Fruit fly (Drosophila melanogaster): ENCODE data around the gene CG9368.

CG9368 gene

DNA sequence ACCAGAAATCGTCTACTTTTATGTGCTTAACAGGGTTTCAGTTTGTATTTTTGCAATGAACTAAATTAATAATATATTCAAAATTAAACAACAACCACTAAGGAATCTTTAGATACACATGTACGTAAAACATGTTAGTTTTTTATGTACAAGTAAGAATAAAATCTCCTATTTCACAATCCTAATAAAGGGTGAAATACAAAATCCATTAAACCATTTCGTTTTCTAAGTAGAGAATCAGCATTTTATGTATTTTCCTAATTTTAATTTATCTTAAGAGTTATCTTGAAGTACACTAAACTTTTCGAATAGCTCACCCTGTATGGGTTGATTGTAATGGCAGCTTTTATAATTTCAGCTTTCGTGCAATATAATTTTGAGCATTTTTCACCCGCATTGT lies 39.7 kb upstream of the CG9368 start (continued):
- no peak for TF ChIP-seq CG13624 (GFP tag; optimal IDR thresholded peaks at IDR 0.05)
- no peak for TF ChIP-seq en (GFP tag; optimal IDR thresholded peaks at IDR 0.05)
- TF ChIP-seq Rx (GFP tag; IDR thresholded peaks at IDR 0.05), result no peak
- TF ChIP-seq CG1603 (tag; optimal IDR thresholded peaks at IDR 0.05), result no peak
- TF ChIP-seq Eip74EF (GFP tag; optimal IDR thresholded peaks at IDR 0.05), result no peak
- TF ChIP-seq wdn (GFP tag; IDR thresholded peaks at IDR 0.05), result no peak
- no peak for TF ChIP-seq nom (GFP tag; optimal IDR thresholded peaks at IDR 0.05)
- TF ChIP-seq dm (GFP tag; optimal IDR thresholded peaks at IDR 0.05), result no peak
- no peak for TF ChIP-seq Max (GFP tag; optimal IDR thresholded peaks at IDR 0.05)
- no peak for TF ChIP-seq hb (GFP tag; IDR thresholded peaks at IDR 0.05; ENCODE audit: partially characterized antibody)
- TF ChIP-seq CG8359 (GFP tag; optimal IDR thresholded peaks at IDR 0.05; ENCODE audit: borderline replicate concordance), result no peak
- no peak for TF ChIP-seq E2f2 (GFP tag; IDR thresholded peaks at IDR 0.05)
- no peak for TF ChIP-seq CG3163 (GFP tag; optimal IDR thresholded peaks at IDR 0.05)
- TF ChIP-seq Six4 (GFP tag; optimal IDR thresholded peaks at IDR 0.05), result no peak
- peak; percentile 63 for TF ChIP-seq CG10147 (GFP tag; optimal IDR thresholded peaks at IDR 0.05)
- TF ChIP-seq nau (GFP tag; optimal IDR thresholded peaks at IDR 0.05), result no peak
- no peak for TF ChIP-seq rib (GFP tag; IDR thresholded peaks at IDR 0.05)
- TF ChIP-seq unc-4 (GFP tag; IDR thresholded peaks at IDR 0.05; ENCODE audit: partially characterized antibody), result no peak
- TF ChIP-seq vnd (GFP tag; IDR thresholded peaks at IDR 0.05; ENCODE audit: partially characterized antibody), result no peak
- no peak for TF ChIP-seq tup (GFP tag; optimal IDR thresholded peaks at IDR 0.05)
- TF ChIP-seq btn (GFP tag; optimal IDR thresholded peaks at IDR 0.05), result no peak
- TF ChIP-seq CG8765 (GFP tag; IDR thresholded peaks at IDR 0.05), result no peak
- TF ChIP-seq zen2 (GFP tag; IDR thresholded peaks at IDR 0.05; ENCODE audit: partially characterized antibody), result no peak
- TF ChIP-seq CG10565 (GFP tag; optimal IDR thresholded peaks at IDR 0.05), result no peak
- no peak for TF ChIP-seq crp (GFP tag; optimal IDR thresholded peaks at IDR 0.05)
- no peak for TF ChIP-seq bsh (GFP tag; optimal IDR thresholded peaks at IDR 0.05)
- TF ChIP-seq nerfin-1 (tag; optimal IDR thresholded peaks at IDR 0.05), result no peak
- TF ChIP-seq fd3F (GFP tag; optimal IDR thresholded peaks at IDR 0.05), result no peak
- no peak for TF ChIP-seq Jarid2 (GFP tag; optimal IDR thresholded peaks at IDR 0.05)
- no peak for TF ChIP-seq CG11695 (GFP tag; IDR thresholded peaks at IDR 0.05)
- no peak for TF ChIP-seq zen (tag; optimal IDR thresholded peaks at IDR 0.05)
- TF ChIP-seq ro (GFP tag; IDR thresholded peaks at IDR 0.05), result no peak
- no peak for TF ChIP-seq Atf-2 (GFP tag; optimal IDR thresholded peaks at IDR 0.05)
- TF ChIP-seq crol (GFP tag; IDR thresholded peaks at IDR 0.05), result no peak
- TF ChIP-seq CG17186 (GFP tag; optimal IDR thresholded peaks at IDR 0.05), result no peak
- peak; percentile 45 for TF ChIP-seq CG2712 (tag; optimal IDR thresholded peaks at IDR 0.05)
- TF ChIP-seq fru (optimal IDR thresholded peaks at IDR 0.05), result no peak
- no peak for TF ChIP-seq Atf6 (GFP tag; IDR thresholded peaks at IDR 0.05)
- no peak for TF ChIP-seq Blimp-1 (GFP tag; optimal IDR thresholded peaks at IDR 0.05)
- TF ChIP-seq pnt (GFP tag; optimal IDR thresholded peaks at IDR 0.05), result no peak
- TF ChIP-seq cwo (GFP tag; optimal IDR thresholded peaks at IDR 0.05), result peak; percentile 25
- no peak for TF ChIP-seq ATbp (GFP tag; optimal IDR thresholded peaks at IDR 0.05)
- no peak for TF ChIP-seq wek (GFP tag; optimal IDR thresholded peaks at IDR 0.05)
- no peak for TF ChIP-seq CG17568 (GFP tag; optimal IDR thresholded peaks at IDR 0.05)
- TF ChIP-seq pb (GFP tag; optimal IDR thresholded peaks at IDR 0.05), result no peak
- TF ChIP-seq Antp (GFP tag; optimal IDR thresholded peaks at IDR 0.05), result no peak
- no peak for TF ChIP-seq caup (GFP tag; optimal IDR thresholded peaks at IDR 0.05; ENCODE audit: severe bottlenecking)
- peak; percentile 83 for TF ChIP-seq Drgx (GFP tag; IDR thresholded peaks at IDR 0.05)
- TF ChIP-seq Pdp1 (GFP tag; optimal IDR thresholded peaks at IDR 0.05), result no peak
- no peak for TF ChIP-seq CG32772 (GFP tag; IDR thresholded peaks at IDR 0.05)
